Fruit fly (Drosophila melanogaster): Measurements from ENCODE around the gene CG13599.
A peak's percentile ranks its signal among the peaks of the same experiment; 100 is the strongest.

CG13599 gene

dm6 chr3R:23920387-23920786 is 11.1 kb upstream of the CG13599 start:
- no peak for TF ChIP-seq sens-2 (GFP tag; IDR thresholded peaks at IDR 0.05)
- TF ChIP-seq sima (GFP tag; optimal IDR thresholded peaks at IDR 0.05), result no peak
- TF ChIP-seq CG8944 (GFP tag; optimal IDR thresholded peaks at IDR 0.05), result no peak
- peak; percentile 8 for TF ChIP-seq Med (GFP tag)
- TF ChIP-seq CG11504 (tag; optimal IDR thresholded peaks at IDR 0.05), result peak; percentile 7
- TF ChIP-seq CG3407 (GFP tag; optimal IDR thresholded peaks at IDR 0.05), result no peak
- TF ChIP-seq twi (tag; optimal IDR thresholded peaks at IDR 0.05), result peak; percentile 19
- peak in 1 of 2 experiments; percentile 75 for TF ChIP-seq Dfd (GFP tag; optimal IDR thresholded peaks at IDR 0.05)
- 0 out of 3 replicates have a peak, but pooled peaks have one; percentile 14 for TF ChIP-seq CG16813 (GFP tag; IDR thresholded peaks at IDR 0.05; ENCODE audit: partially characterized antibody)

DNA sequence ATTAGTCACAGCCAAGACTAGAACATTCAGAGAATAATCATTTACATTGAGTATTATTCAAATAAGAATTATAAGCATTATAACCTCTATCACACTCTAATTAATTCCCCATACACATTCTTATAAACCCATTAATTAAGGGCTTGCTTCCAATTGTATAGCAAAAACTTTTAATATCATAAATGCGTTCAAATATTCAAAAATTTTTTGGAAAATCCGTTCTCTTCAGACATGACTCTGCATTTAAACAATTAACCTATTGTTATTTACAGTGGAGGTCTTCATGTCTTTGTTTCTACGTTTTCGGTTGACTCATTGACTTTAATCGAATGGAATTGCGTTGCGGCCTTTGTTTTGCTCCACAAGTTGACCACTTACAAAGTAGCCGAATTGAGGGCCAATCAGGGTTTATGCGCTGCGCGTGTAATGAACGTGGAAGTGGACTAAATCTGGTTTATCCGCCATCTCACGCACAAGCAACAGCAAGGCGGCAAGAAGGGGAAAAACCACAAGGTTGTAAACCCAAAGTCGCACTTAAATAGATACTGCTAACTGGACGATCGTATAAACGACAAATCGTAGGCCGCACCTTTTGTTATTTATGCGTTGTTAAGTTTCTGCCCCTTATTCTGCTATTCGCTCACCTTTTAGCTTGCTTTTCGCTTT is 10.4 kb upstream of the CG13599 start:
- TF ChIP-seq org-1 (GFP tag; optimal IDR thresholded peaks at IDR 0.05) (no peak), Asciz (GFP tag; optimal IDR thresholded peaks at IDR 0.05) (no peak), Bgb (GFP tag; IDR thresholded peaks at IDR 0.05; ENCODE audit: partially characterized antibody) (no peak), br (optimal IDR thresholded peaks at IDR 0.05) (no peak), Jarid2 (GFP tag; optimal IDR thresholded peaks at IDR 0.05) (peak; percentile 11), Fer1 (GFP tag; optimal IDR thresholded peaks at IDR 0.05) (peak; percentile 46), ranshi (GFP tag; IDR thresholded peaks at IDR 0.05) (peak; percentile 63; the same call in 1 of the 2 replicates), Hmr (GFP tag; optimal IDR thresholded peaks at IDR 0.05) (peak; percentile 71), run (tag; optimal IDR thresholded peaks at IDR 0.05) (peak; percentile 20), inv (GFP tag; IDR thresholded peaks at IDR 0.05; ENCODE audit: partially characterized antibody) (no peak), Atf-2 (GFP tag; optimal IDR thresholded peaks at IDR 0.05) (no peak), CG33213 (GFP tag; optimal IDR thresholded peaks at IDR 0.05) (no peak), B-H2 (GFP tag; optimal IDR thresholded peaks at IDR 0.05) (peak; percentile 85), zen2 (GFP tag; IDR thresholded peaks at IDR 0.05; ENCODE audit: partially characterized antibody) (no peak), yki (optimal IDR thresholded peaks at IDR 0.05) (no peak), CG15269 (tag; optimal IDR thresholded peaks at IDR 0.05) (peak; percentile 43), stwl (tag; optimal IDR thresholded peaks at IDR 0.05) (no peak), az2 (GFP tag; optimal IDR thresholded peaks at IDR 0.05) (no peak), CG8281 (tag; optimal IDR thresholded peaks at IDR 0.05) (no peak), CG7556 (GFP tag; optimal IDR thresholded peaks at IDR 0.05) (no peak), CG11085 (GFP tag; IDR thresholded peaks at IDR 0.05) (peak; percentile 46; the same call in 1 of the 2 replicates), danr (GFP tag; IDR thresholded peaks at IDR 0.05) (no peak), cg (GFP tag; optimal IDR thresholded peaks at IDR 0.05) (no peak), slp2 (GFP tag; optimal IDR thresholded peaks at IDR 0.05) (no peak), z (GFP tag; IDR thresholded peaks at IDR 0.05) (no peak), rib (GFP tag; IDR thresholded peaks at IDR 0.05) (peak; percentile 93), lab (GFP tag; optimal IDR thresholded peaks at IDR 0.05) (peak; percentile 83), lbe (GFP tag; optimal IDR thresholded peaks at IDR 0.05) (no peak), CG12769 (tag; optimal IDR thresholded peaks at IDR 0.05) (peak; percentile 94), CG1832 (GFP tag; optimal IDR thresholded peaks at IDR 0.05) (no peak), vnd (GFP tag; IDR thresholded peaks at IDR 0.05; ENCODE audit: partially characterized antibody) (no peak), CG10147 (GFP tag; optimal IDR thresholded peaks at IDR 0.05) (peak; percentile 60), Fer3 (tag; optimal IDR thresholded peaks at IDR 0.05) (peak; percentile 69), nom (GFP tag; optimal IDR thresholded peaks at IDR 0.05) (peak; percentile 58), toy (GFP tag; IDR thresholded peaks at IDR 0.05) (peak; percentile 56; the same call in 1 of the 2 replicates), fd64A (GFP tag; optimal IDR thresholded peaks at IDR 0.05) (no peak), CG1529 (GFP tag; optimal IDR thresholded peaks at IDR 0.05) (no peak), CG2875 (GFP tag; optimal IDR thresholded peaks at IDR 0.05) (no peak), her (GFP tag; optimal IDR thresholded peaks at IDR 0.05) (peak; percentile 76), Optix (GFP tag; IDR thresholded peaks at IDR 0.05) (0 out of 3 replicates have a peak, but pooled peaks have one; percentile 31)
